Worm (Caenorhabditis elegans): ENCODE results near the gene tdo-2.

Gene tdo-2

ce11 chrIII:5948162-5948933, 28.6 kb upstream of the tdo-2 start, which contains the start of the genes F25B5.6 and F25B5.3 (continued):
- TF ChIP-seq alr-1 (tag; optimal IDR thresholded peaks at IDR 0.05; ENCODE audit: borderline replicate concordance) (no peak), lin-14 (GFP tag; optimal IDR thresholded peaks at IDR 0.05) (peak; percentile 51), F16B12.6 (tag; optimal IDR thresholded peaks at IDR 0.05) (peak; percentile 83), nhr-12 (tag; optimal IDR thresholded peaks at IDR 0.05) (no peak), egl-13 (tag; optimal IDR thresholded peaks at IDR 0.05) (no peak), fkh-4 (tag; optimal IDR thresholded peaks at IDR 0.05; ENCODE audit: borderline replicate concordance) (no peak), lin-13 (GFP tag; optimal IDR thresholded peaks at IDR 0.05) (peak; percentile 14), C16A3.4 (tag; optimal IDR thresholded peaks at IDR 0.05) (peak; percentile 38), C34B4.2 (tag; optimal IDR thresholded peaks at IDR 0.05) (no peak), zag-1 (tag; optimal IDR thresholded peaks at IDR 0.05) (no peak), lin-39 (tag; optimal IDR thresholded peaks at IDR 0.05) (no peak), snpc-4 (tag; optimal IDR thresholded peaks at IDR 0.05) (peak; percentile 7), nhr-84 (tag; optimal IDR thresholded peaks at IDR 0.05) (no peak), ets-5 (GFP tag; IDR thresholded peaks at IDR 0.05) (no peak), pax-3 (tag; optimal IDR thresholded peaks at IDR 0.05) (no peak), blmp-1 (tag; optimal IDR thresholded peaks at IDR 0.05) (peak; percentile 19), sup-37 (GFP tag; optimal IDR thresholded peaks at IDR 0.05) (no peak), nhr-28 (tag; optimal IDR thresholded peaks at IDR 0.05) (no peak), rnt-1 (tag; optimal IDR thresholded peaks at IDR 0.05) (peak; percentile 9), vab-15 (tag; optimal IDR thresholded peaks at IDR 0.05) (no peak), hlh-17 (GFP tag; optimal IDR thresholded peaks at IDR 0.05; ENCODE audit: borderline replicate concordance) (no peak), mep-1 (tag; optimal IDR thresholded peaks at IDR 0.05) (peak; percentile 61), nhr-90 (tag; optimal IDR thresholded peaks at IDR 0.05; ENCODE audit: poor library complexity) (no peak), fos-1 (tag; optimal IDR thresholded peaks at IDR 0.05) (no peak), lin-15B (tag; optimal IDR thresholded peaks at IDR 0.05) (no peak), dpl-1 (GFP tag; optimal IDR thresholded peaks at IDR 0.05) (peak in 2 of 3 experiments; percentile 12 to 50), pag-3 (tag; optimal IDR thresholded peaks at IDR 0.05; ENCODE audit: borderline replicate concordance, insufficient read depth) (no peak), irx-1 (tag; optimal IDR thresholded peaks at IDR 0.05) (no peak), nhr-71 (tag; optimal IDR thresholded peaks at IDR 0.05) (peak; percentile 57), C04F5.9 (tag; optimal IDR thresholded peaks at IDR 0.05) (no peak), lin-35 (GFP tag; optimal IDR thresholded peaks at IDR 0.05) (peak; percentile 8 to 53), ztf-4 (tag; optimal IDR thresholded peaks at IDR 0.05) (no peak), aha-1 (tag; optimal IDR thresholded peaks at IDR 0.05) (no peak), skn-1 (tag; optimal IDR thresholded peaks at IDR 0.05) (peak; percentile 53), egl-27 (tag; optimal IDR thresholded peaks at IDR 0.05) (no peak)

- TF ChIP-seq efl-1 (optimal IDR thresholded peaks at IDR 0.05), result no peak
- TF ChIP-seq efl-1 (GFP tag; optimal IDR thresholded peaks at IDR 0.05 in 1 of 2), result peak in 1 of 2 experiments; percentile 23
- TF ChIP-seq nhr-76 (tag; optimal IDR thresholded peaks at IDR 0.05), result no peak
These were observed 26.1 kb upstream of the tdo-2 start, which contains the start of gene F25B5.5 for ce11 chrIII:5945865-5946264. F25B5.5 (minus strand) TSS chrIII:5946124.

Data from whole organism, L1 larva.